Fruit fly (Drosophila melanogaster) whole organism, embryonic: Measurements from ENCODE around the gene nonA.

Experiments
- Ada2b ChIP-seq: fragments of 200-800 bp; sonication (Bioruptor generic); IDR thresholded peaks from 2 replicates; pipeline ENCODE4 v1.3.6; 2022; ENCODE audit warnings: missing biosample characterization, missing genetic modification characterization
- Asciz ChIP-seq: fragments of 200-800 bp; sonication (Bioruptor generic); optimal IDR thresholded peaks from 2 replicates; lab custom pipeline; 2017; ENCODE audit warnings: missing biosample characterization, mild to moderate bottlenecking, missing genetic modification characterization, missing genetic modification reagents
- CG10366 ChIP-seq: fragments of 200-800 bp; sonication (Bioruptor generic); IDR thresholded peaks from 2 replicates; pipeline ENCODE4 v1.3.6; 2022; ENCODE audit warnings: missing biosample characterization, missing genetic modification characterization
- CG11723 ChIP-seq: fragments of 200-800 bp; sonication (Bioruptor generic); optimal IDR thresholded peaks from 2 replicates; lab custom pipeline; 2017; ENCODE audit warnings: missing biosample characterization, mild to moderate bottlenecking, missing genetic modification characterization
- CG12071 ChIP-seq: fragments of 200-800 bp; sonication (Bioruptor generic); optimal IDR thresholded peaks from 3 replicates; lab custom pipeline; 2018; ENCODE audit warnings: missing biosample characterization, mild to moderate bottlenecking, missing genetic modification characterization
- CG12104 ChIP-seq: fragments of 200-800 bp; sonication (Bioruptor generic); optimal IDR thresholded peaks from 3 replicates; lab custom pipeline; 2016; ENCODE audit warnings: missing biosample characterization, missing genetic modification characterization
- CG12219 ChIP-seq: fragments of 200-800 bp; sonication (Bioruptor generic); optimal IDR thresholded peaks from 3 replicates; lab custom pipeline; 2018; ENCODE audit warnings: missing biosample characterization, mild to moderate bottlenecking, missing genetic modification characterization
- CG1233 ChIP-seq: fragments of 200-800 bp; sonication (Bioruptor generic); optimal IDR thresholded peaks from 4 replicates; lab custom pipeline; 2018; ENCODE audit warnings: missing biosample characterization, mild to moderate bottlenecking, missing genetic modification characterization
- CG13123 ChIP-seq: fragments of 200-800 bp; sonication (Bioruptor generic); optimal IDR thresholded peaks from 2 replicates; lab custom pipeline; 2016; ENCODE audit warnings: missing biosample characterization, missing genetic modification characterization
- CG14014 ChIP-seq: fragments of 200-800 bp; sonication (Bioruptor generic); IDR thresholded peaks from 2 replicates; pipeline ENCODE4 v1.3.6; 2022; ENCODE audit warnings: missing biosample characterization, missing genetic modification characterization
- CG14441 ChIP-seq: fragments of 200-800 bp; sonication (Bioruptor generic); IDR thresholded peaks from 2 replicates; pipeline ENCODE4 v1.3.6; 2022; ENCODE audit warnings: missing biosample characterization, missing genetic modification characterization
- CG15479 ChIP-seq: fragments of 200-800 bp; sonication (Bioruptor generic); optimal IDR thresholded peaks from 3 replicates; lab custom pipeline; 2019; ENCODE audit warnings: missing biosample characterization, mild to moderate bottlenecking, missing genetic modification characterization, moderate library complexity
- CG15601 ChIP-seq: fragments of 200-800 bp; sonication (Bioruptor generic); optimal IDR thresholded peaks from 3 replicates; lab custom pipeline; 2019; ENCODE audit warnings: missing biosample characterization, mild to moderate bottlenecking, missing genetic modification characterization, moderate library complexity
- CG17385 ChIP-seq: fragments of 200-800 bp; sonication (Bioruptor generic); optimal IDR thresholded peaks from 3 replicates; lab custom pipeline; 2018; ENCODE audit warnings: missing biosample characterization, mild to moderate bottlenecking, missing genetic modification characterization
- CG17829 ChIP-seq: fragments of 200-800 bp; optimal IDR thresholded peaks from 2 replicates; lab custom pipeline; 2019; ENCODE audit warnings: missing biosample characterization, mild to moderate bottlenecking, missing genetic modification characterization, moderate library complexity
- CG1792 ChIP-seq: fragments of 200-800 bp; sonication (Bioruptor generic); optimal IDR thresholded peaks from 2 replicates; lab custom pipeline; 2016; ENCODE audit warnings: missing biosample characterization, missing genetic modification characterization
- CG33557 ChIP-seq: fragments of 200-800 bp; sonication (Bioruptor generic); optimal IDR thresholded peaks from 2 replicates; lab custom pipeline; 2019; ENCODE audit warnings: missing biosample characterization, mild to moderate bottlenecking, missing genetic modification characterization, moderate library complexity
- CG3847 ChIP-seq: fragments of 200-800 bp; sonication (Bioruptor generic); IDR thresholded peaks from 2 replicates; pipeline ENCODE4 v1.3.6; 2022; ENCODE audit warnings: missing biosample characterization, missing genetic modification characterization
- CG4360 ChIP-seq: fragments of 200-800 bp; sonication (Bioruptor generic); IDR thresholded peaks from 2 replicates; pipeline ENCODE4 v1.3.6; 2022; ENCODE audit warnings: missing biosample characterization, missing genetic modification characterization
- CG4730 ChIP-seq: fragments of 200-800 bp; sonication (Bioruptor generic); IDR thresholded peaks from 2 replicates; pipeline ENCODE4 v1.3.6; 2022; ENCODE audit warnings: missing biosample characterization, missing genetic modification characterization
- CG6765 ChIP-seq: fragments of 200-800 bp; sonication (Bioruptor generic); optimal IDR thresholded peaks from 3 replicates; lab custom pipeline; 2017; ENCODE audit warnings: missing biosample characterization, mild to moderate bottlenecking, missing genetic modification characterization
- CHES-1-like ChIP-seq: fragments of 200-800 bp; sonication (Bioruptor generic); optimal IDR thresholded peaks from 2 replicates; lab custom pipeline; 2016; ENCODE audit warnings: missing biosample characterization, missing genetic modification characterization
- CrebB ChIP-seq: fragments of 200-800 bp; sonication (Bioruptor generic); optimal IDR thresholded peaks from 3 replicates; lab custom pipeline; 2018; ENCODE audit warnings: missing biosample characterization, mild to moderate bottlenecking, missing genetic modification characterization
- Dfd ChIP-seq, 2 experiments: fragments of >200 bp; optimal IDR thresholded peaks; 2 replicates each; lab custom pipeline; 2017; ENCODE audit warnings: missing biosample characterization in 2 of 2, missing genetic modification characterization in 2 of 2
- Doc2 ChIP-seq: fragments of 200-800 bp; sonication (Bioruptor generic); IDR thresholded peaks from 2 replicates; pipeline ENCODE4 v1.3.6; 2022; ENCODE audit warnings: missing biosample characterization, missing genetic modification characterization
- HHEX ChIP-seq: fragments of 200-800 bp; sonication (Bioruptor generic); optimal IDR thresholded peaks from 3 replicates; lab custom pipeline; 2017; ENCODE audit warnings: missing biosample characterization, mild to moderate bottlenecking, missing genetic modification characterization, missing genetic modification reagents
- Meics ChIP-seq: fragments of 200-800 bp; sonication (Bioruptor generic); optimal IDR thresholded peaks from 2 replicates; lab custom pipeline; 2017; ENCODE audit warnings: missing biosample characterization, mild to moderate bottlenecking, missing genetic modification characterization
- PHDP ChIP-seq: fragments of 200-800 bp; sonication (Bioruptor generic); optimal IDR thresholded peaks from 3 replicates; lab custom pipeline; 2018; ENCODE audit warnings: missing biosample characterization, mild to moderate bottlenecking, missing genetic modification characterization, moderate library complexity
- Poxn ChIP-seq: fragments of 200-800 bp; sonication (Bioruptor generic); IDR thresholded peaks from 2 replicates; pipeline ENCODE4 v1.3.6; 2022; ENCODE audit warnings: missing biosample characterization, missing genetic modification characterization
- Scr ChIP-seq: fragments of 200-800 bp; sonication (Bioruptor generic); IDR thresholded peaks from 2 replicates; pipeline ENCODE4 v1.3.6; 2022; ENCODE audit warnings: missing biosample characterization, missing genetic modification characterization; ENCODE audit not compliant: partially characterized antibody
- Trl ChIP-seq, 3 experiments: fragments of >200 bp in 2 of 3; fragments of 200-800 bp in 1 of 3; sonication (Bioruptor generic) in 1 of 3; optimal IDR thresholded peaks; 2 replicates in 1 of 3; 3 replicates in 2 of 3; lab custom pipeline; 2016 to 2017; ENCODE audit warnings: missing biosample characterization in 1 of 3, missing genetic modification characterization in 1 of 3
- abd-A ChIP-seq: fragments of 200-800 bp; sonication (Bioruptor generic); optimal IDR thresholded peaks from 3 replicates; lab custom pipeline; 2019; ENCODE audit warnings: missing biosample characterization, mild to moderate bottlenecking, missing genetic modification characterization, moderate library complexity
- bbx ChIP-seq: fragments of 200-800 bp; sonication (Bioruptor generic); IDR thresholded peaks from 2 replicates; pipeline ENCODE4 v1.3.6; 2022; ENCODE audit warnings: missing biosample characterization, missing genetic modification characterization; ENCODE audit not compliant: partially characterized antibody
- chm ChIP-seq: fragments of 200-800 bp; sonication (Bioruptor generic); IDR thresholded peaks from 2 replicates; pipeline ENCODE4 v1.3.6; 2022; ENCODE audit warnings: missing biosample characterization, missing genetic modification characterization
- ci ChIP-seq: fragments of 200-800 bp; sonication (Bioruptor generic); IDR thresholded peaks from 3 replicates; pipeline ENCODE4 v1.3.6; 2022; ENCODE audit warnings: missing biosample characterization, missing genetic modification characterization
- crc ChIP-seq: fragments of 200-800 bp; sonication (Bioruptor generic); optimal IDR thresholded peaks from 2 replicates; lab custom pipeline; 2016; ENCODE audit warnings: missing biosample characterization, missing genetic modification characterization
- dmrt11E ChIP-seq: fragments of 200-800 bp; sonication (Bioruptor generic); optimal IDR thresholded peaks from 3 replicates; lab custom pipeline; 2018; ENCODE audit warnings: missing biosample characterization, mild to moderate bottlenecking, missing genetic modification characterization, moderate library complexity
- ewg ChIP-seq: fragments of 200-800 bp; sonication (Bioruptor generic); optimal IDR thresholded peaks from 3 replicates; lab custom pipeline; 2017; ENCODE audit warnings: mild to moderate bottlenecking, missing biosample characterization, missing genetic modification reagents, missing genetic modification characterization
- fd3F ChIP-seq: fragments of 200-800 bp; sonication (Bioruptor generic); optimal IDR thresholded peaks from 2 replicates; lab custom pipeline; 2018; ENCODE audit warnings: missing biosample characterization, mild to moderate bottlenecking, missing genetic modification characterization, moderate library complexity
- hbn ChIP-seq: fragments of 200-800 bp; sonication (Bioruptor generic); IDR thresholded peaks from 2 replicates; pipeline ENCODE4 v1.3.6; 2022; ENCODE audit warnings: missing biosample characterization, missing genetic modification characterization; ENCODE audit not compliant: partially characterized antibody
- inv ChIP-seq: fragments of 200-800 bp; sonication (Bioruptor generic); IDR thresholded peaks from 2 replicates; pipeline ENCODE4 v1.3.6; 2022; ENCODE audit warnings: missing biosample characterization, missing genetic modification characterization; ENCODE audit not compliant: partially characterized antibody
- jumu ChIP-seq: fragments of 200-800 bp; sonication (Bioruptor generic); optimal IDR thresholded peaks from 3 replicates; lab custom pipeline; 2016; ENCODE audit warnings: missing biosample characterization, missing genetic modification characterization
- knrl ChIP-seq: fragments of 200-800 bp; sonication (Bioruptor generic); IDR thresholded peaks from 3 replicates; pipeline ENCODE4 v1.3.6; 2022; ENCODE audit warnings: missing biosample characterization, missing genetic modification characterization; ENCODE audit not compliant: partially characterized antibody
- pan ChIP-seq, 4 experiments: fragments of >200 bp in 3 of 4; fragments of 200-800 bp in 1 of 4; sonication (Bioruptor generic) in 1 of 4; optimal IDR thresholded peaks in 3 of 4; IDR thresholded peaks in 1 of 4; 2 replicates each; pipeline versions ENCODE4 v1.3.6 to Lab custom; 2017 to 2022; ENCODE audit warnings: missing biosample characterization in 2 of 4, missing genetic modification characterization in 2 of 4, mixed read lengths in 1 of 4
- sd ChIP-seq: fragments of 200-800 bp; sonication (Bioruptor generic); optimal IDR thresholded peaks from 3 replicates; lab custom pipeline; 2018; ENCODE audit warnings: missing biosample characterization, mild to moderate bottlenecking, missing genetic modification characterization, moderate library complexity
- twi ChIP-seq: fragments of 200-800 bp; optimal IDR thresholded peaks from 2 replicates; lab custom pipeline; 2019; ENCODE audit warnings: missing biosample characterization, mild to moderate bottlenecking, missing genetic modification characterization, moderate library complexity
- yki ChIP-seq: fragments of >200 bp; optimal IDR thresholded peaks from 3 replicates; lab custom pipeline; 2018
- zf30C ChIP-seq: fragments of 200-800 bp; sonication (Bioruptor generic); optimal IDR thresholded peaks from 3 replicates; lab custom pipeline; 2018; ENCODE audit warnings: missing biosample characterization, mild to moderate bottlenecking, missing genetic modification characterization

The nonA gene

DNA sequence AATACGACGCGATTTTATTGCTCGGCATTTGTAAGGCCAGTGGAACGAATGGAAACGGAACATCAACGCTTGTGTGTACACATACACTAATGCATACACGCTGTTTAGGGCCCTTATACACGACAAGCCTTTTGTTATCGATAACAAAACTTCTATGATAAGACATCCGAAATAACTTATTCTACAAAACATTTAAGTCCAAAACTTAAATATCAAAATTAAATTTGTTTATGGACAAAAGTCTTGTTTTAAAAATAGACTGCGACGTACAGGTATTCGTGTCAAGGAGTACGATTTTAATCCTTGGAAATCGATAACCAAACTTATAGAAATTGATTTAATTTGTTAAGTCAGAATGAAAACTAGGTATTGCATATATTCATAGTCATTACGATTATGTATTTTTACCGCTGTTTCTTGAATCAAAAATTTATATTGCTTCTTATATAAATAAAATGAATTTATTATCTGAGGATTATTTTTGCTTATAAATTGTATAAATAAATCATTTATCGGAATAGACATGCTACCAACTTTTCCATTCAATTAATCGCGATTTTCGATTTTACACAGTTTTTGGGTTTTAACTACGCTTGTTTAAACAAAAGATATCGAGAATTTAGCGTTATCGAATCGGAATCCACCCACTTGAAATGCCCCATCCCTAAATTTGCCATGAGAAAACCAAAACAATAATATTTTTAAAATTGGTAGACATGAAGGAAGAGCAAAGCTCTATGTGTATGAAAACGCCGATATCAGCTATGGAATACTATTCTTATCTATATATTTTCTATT lies 48.1 kb upstream of the nonA start, which contains the start of the genes CG9915 and SWIP (continued):
- no peak for TF ChIP-seq Dfd (GFP tag; optimal IDR thresholded peaks at IDR 0.05; lab: Kevin White, UChicago)
- no peak for TF ChIP-seq zf30C (GFP tag; lab: Kevin White, UChicago)
- no peak for TF ChIP-seq CHES-1-like (GFP tag; lab: Kevin White, UChicago)
- no peak for TF ChIP-seq CG12104 (GFP tag; lab: Kevin White, UChicago)
- TF ChIP-seq Poxn: no peak
- TF ChIP-seq CG6765 (GFP tag; lab: Kevin White, UChicago): no peak
- no peak for TF ChIP-seq jumu (GFP tag; lab: Kevin White, UChicago)
- peak; percentile 25 for TF ChIP-seq Meics
- no peak; the same call in 1 of the 2 replicates for TF ChIP-seq CG10366 (GFP tag; lab: Robert Waterston, UW)
- TF ChIP-seq CG14014 (GFP tag; lab: Robert Waterston, UW): no peak; the same call in 1 of the 2 replicates
- TF ChIP-seq CG13123: no peak
- no peak for TF ChIP-seq Doc2 (GFP tag; lab: Robert Waterston, UW)
- no peak for TF ChIP-seq CG4360 (GFP tag; lab: Robert Waterston, UW)
- TF ChIP-seq CG15601: no peak
- TF ChIP-seq ci (GFP tag; lab: Robert Waterston, UW): 0 out of 3 replicates have a peak, but pooled peaks have one; percentile 25
- peak; percentile 23 for TF ChIP-seq CG17829 (tag; lab: Kevin White, UChicago)
- no peak for TF ChIP-seq CrebB (tag; lab: Kevin White, UChicago)
- no peak for TF ChIP-seq PHDP (tag; lab: Kevin White, UChicago)
- no peak for TF ChIP-seq CG4730 (GFP tag; lab: Robert Waterston, UW)
- no peak for TF ChIP-seq Trl (optimal IDR thresholded peaks at IDR 0.05; lab: Kevin White, UChicago)
- no peak for TF ChIP-seq Trl (GFP tag; optimal IDR thresholded peaks at IDR 0.05; lab: Kevin White, UChicago)
- no peak for TF ChIP-seq CG12071 (GFP tag; lab: Kevin White, UChicago)
- no peak for TF ChIP-seq fd3F (GFP tag; lab: Kevin White, UChicago)
- peak; percentile 12; the same call in 1 of the 3 replicates for TF ChIP-seq knrl (GFP tag; lab: Robert Waterston, UW)
- TF ChIP-seq CG1792 (GFP tag; lab: Kevin White, UChicago): no peak
- TF ChIP-seq crc: no peak
- no peak for TF ChIP-seq Asciz (GFP tag; lab: Kevin White, UChicago)
- no peak for TF ChIP-seq CG15479
- no peak for TF ChIP-seq inv (GFP tag; lab: Robert Waterston, UW)
- no peak for TF ChIP-seq hbn (GFP tag; lab: Robert Waterston, UW)
- no peak for TF ChIP-seq CG12219 (GFP tag; lab: Kevin White, UChicago)
- no peak for TF ChIP-seq CG33557 (GFP tag; lab: Kevin White, UChicago)
- TF ChIP-seq Scr (GFP tag; lab: Robert Waterston, UW): peak; percentile 60
- TF ChIP-seq dmrt11E (tag; lab: Kevin White, UChicago): peak; percentile 51
- no peak for TF ChIP-seq HHEX (GFP tag; lab: Kevin White, UChicago)
- no peak for TF ChIP-seq sd (tag; lab: Kevin White, UChicago)
- no peak for TF ChIP-seq yki (lab: Kevin White, UChicago)
- no peak for TF ChIP-seq CG14441 (GFP tag; lab: Robert Waterston, UW)
- no peak for TF ChIP-seq ewg
- no peak for TF ChIP-seq twi (tag; lab: Kevin White, UChicago)
- no peak for TF ChIP-seq CG17385 (GFP tag; lab: Kevin White, UChicago)
- no peak for TF ChIP-seq Ada2b (GFP tag; lab: Robert Waterston, UW)
- peak; percentile 24; the same call in 1 of the 2 replicates for TF ChIP-seq CG3847 (GFP tag; lab: Robert Waterston, UW)
- no peak for TF ChIP-seq abd-A (tag; lab: Kevin White, UChicago)
- no peak for TF ChIP-seq pan (optimal IDR thresholded peaks at IDR 0.05; lab: Kevin White, UChicago)
- no peak for TF ChIP-seq pan (GFP tag; optimal IDR thresholded peaks at IDR 0.05 in 1 of 2, IDR thresholded peaks at IDR 0.05 in 1 of 2)
- TF ChIP-seq CG1233: no peak
- no peak for TF ChIP-seq chm (GFP tag; lab: Robert Waterston, UW)
- peak; percentile 71 for TF ChIP-seq bbx (GFP tag; lab: Robert Waterston, UW)
- no peak for TF ChIP-seq CG11723 (GFP tag; lab: Kevin White, UChicago)
